Worm (Caenorhabditis elegans) whole organism, late embryonic: ENCODE data around the gene F32H5.3.

Source experiments
- F13H6.1 ChIP-seq: sonication (generic microtip); optimal IDR thresholded peaks from 2 replicates; lab custom pipeline; 2016; ENCODE audit warnings: missing genetic modification characterization, missing compliant biosample characterization
- ama-1 ChIP-seq: fragments of 150-350 bp; optimal IDR thresholded peaks from 2 replicates; lab custom pipeline; 2014
- ceh-24 ChIP-seq: sonication (generic microtip); optimal IDR thresholded peaks from 2 replicates; lab custom pipeline; 2016; ENCODE audit warnings: mild to moderate bottlenecking, missing genetic modification characterization, missing compliant biosample characterization
- hlh-15 ChIP-seq: sonication (generic microtip); optimal IDR thresholded peaks from 2 replicates; lab custom pipeline; 2016; ENCODE audit warnings: missing genetic modification characterization, missing compliant biosample characterization
- mec-3 ChIP-seq: sonication (generic microtip); optimal IDR thresholded peaks from 2 replicates; lab custom pipeline; 2016; ENCODE audit warnings: borderline replicate concordance, missing genetic modification characterization, missing compliant biosample characterization
- nfya-1 ChIP-seq: sonication (generic microtip); optimal IDR thresholded peaks from 2 replicates; lab custom pipeline; 2017; ENCODE audit warnings: missing genetic modification characterization, mild to moderate bottlenecking, missing compliant biosample characterization, antibody characterized with exemption, moderate library complexity
- nhr-232 ChIP-seq: sonication (generic microtip); optimal IDR thresholded peaks from 2 replicates; lab custom pipeline; 2016; ENCODE audit warnings: missing genetic modification characterization, missing compliant biosample characterization
- pag-3 ChIP-seq: sonication (generic microtip); optimal IDR thresholded peaks from 2 replicates; lab custom pipeline; 2016; ENCODE audit warnings: missing compliant biosample characterization, missing genetic modification characterization, borderline replicate concordance
- pha-4 ChIP-seq: fragments of 150-350 bp; optimal IDR thresholded peaks from 2 replicates; lab custom pipeline; 2018; ENCODE audit warnings: missing biosample characterization, missing genetic modification reagents, missing genetic modification characterization
- ref-2 ChIP-seq: sonication (generic microtip); optimal IDR thresholded peaks from 2 replicates; lab custom pipeline; 2016; ENCODE audit warnings: missing genetic modification characterization, missing compliant biosample characterization
- sox-4 ChIP-seq: sonication (generic microtip); optimal IDR thresholded peaks from 2 replicates; lab custom pipeline; 2017; ENCODE audit warnings: mild to moderate bottlenecking, missing genetic modification characterization, inconsistent platforms, missing compliant biosample characterization
- tbx-2 ChIP-seq: sonication (generic microtip); optimal IDR thresholded peaks from 2 replicates; lab custom pipeline; 2016; ENCODE audit warnings: missing genetic modification characterization, missing compliant biosample characterization
- unc-86 ChIP-seq: sonication (generic microtip); optimal IDR thresholded peaks from 2 replicates; lab custom pipeline; 2016; ENCODE audit warnings: missing genetic modification characterization, missing compliant biosample characterization

- TF ChIP-seq sox-4 (tag; lab: Kevin White, UChicago) (no peak), ama-1 (lab: Kevin White, UChicago) (no peak), tbx-2 (no peak), ceh-24 (tag; lab: Kevin White, UChicago) (no peak), ref-2 (tag; lab: Kevin White, UChicago) (no peak), mec-3 (tag; lab: Kevin White, UChicago) (no peak), nfya-1 (tag; lab: Kevin White, UChicago) (no peak), hlh-15 (no peak), nhr-232 (tag; lab: Kevin White, UChicago) (no peak), pag-3 (tag; lab: Kevin White, UChicago) (no peak), F13H6.1 (tag; lab: Kevin White, UChicago) (no peak), unc-86 (tag; lab: Kevin White, UChicago) (no peak), pha-4 (tag; lab: Kevin White, UChicago) (no peak)
These were observed 29.8 kb downstream of the F32H5.3 start for ce11 chrV:13388961-13389360.
